Worm (Caenorhabditis elegans) whole organism, L4 larva: ENCODE results near the gene F07G6.10.
"Not testable (repeated sequence)": the region's sequence is repeated elsewhere in the genome, so short reads cannot be mapped to it uniquely, and the experiment has no call there.

Experiments used
- D1046.2 ChIP-seq: fragments of 200-800 bp; sonication (Bioruptor generic); IDR thresholded peaks from 2 replicates; pipeline ENCODE4 v1.3.6; 2022; ENCODE audit warnings: missing genetic modification characterization, missing compliant biosample characterization
- T20F7.1 ChIP-seq: fragments of 200-800 bp; sonication (Bioruptor generic); optimal IDR thresholded peaks from 2 replicates; lab custom pipeline; 2018; ENCODE audit warnings: mild to moderate bottlenecking, missing genetic modification characterization, missing compliant biosample characterization
- Y48G9A.11 ChIP-seq: fragments of 200-800 bp; sonication (Bioruptor generic); IDR thresholded peaks from 2 replicates; pipeline ENCODE4 v1.3.6; 2022; ENCODE audit warnings: missing genetic modification reagents, missing genetic modification characterization, missing compliant biosample characterization
- Y75B8A.6 ChIP-seq: fragments of 200-800 bp; sonication (Bioruptor generic); IDR thresholded peaks from 2 replicates; pipeline ENCODE4 v1.3.6; 2022; ENCODE audit warnings: missing genetic modification reagents, missing genetic modification characterization, missing compliant biosample characterization
- ZK546.5 ChIP-seq, 2 experiments: sonication (generic microtip); optimal IDR thresholded peaks; 2 replicates each; lab custom pipeline; 2017; ENCODE audit warnings: missing biosample characterization in 2 of 2, missing genetic modification characterization in 2 of 2
- ama-1 ChIP-seq: fragments of 150-350 bp; optimal IDR thresholded peaks from 2 replicates; lab custom pipeline; 2014; ENCODE audit warnings: inconsistent platforms, mixed read lengths
- attf-4 ChIP-seq: sonication (generic microtip); optimal IDR thresholded peaks from 3 replicates; lab custom pipeline; 2017; ENCODE audit warnings: missing biosample characterization, missing genetic modification characterization
- ceh-82 ChIP-seq: sonication (generic microtip); optimal IDR thresholded peaks from 2 replicates; lab custom pipeline; 2017; ENCODE audit warnings: missing biosample characterization, missing genetic modification characterization
- cey-2 ChIP-seq: sonication (generic microtip); optimal IDR thresholded peaks from 3 replicates; lab custom pipeline; 2017; ENCODE audit warnings: missing genetic modification characterization, mild to moderate bottlenecking, missing compliant biosample characterization, antibody characterized with exemption, borderline replicate concordance; ENCODE audit not compliant: insufficient read depth
- ctbp-1 ChIP-seq: fragments of 200-800 bp; sonication (Bioruptor generic); IDR thresholded peaks from 2 replicates; pipeline ENCODE4 v1.3.6; 2022; ENCODE audit warnings: missing genetic modification reagents, missing genetic modification characterization, missing compliant biosample characterization
- daf-12 ChIP-seq: fragments of 150-350 bp; optimal IDR thresholded peaks from 2 replicates; lab custom pipeline; 2014; ENCODE audit warnings: missing biosample characterization, missing genetic modification reagents, missing genetic modification characterization
- duxl-1 ChIP-seq: sonication (generic microtip); optimal IDR thresholded peaks from 2 replicates; lab custom pipeline; 2016; ENCODE audit warnings: mild to moderate bottlenecking, missing genetic modification characterization, moderate library complexity, missing compliant biosample characterization; ENCODE audit not compliant: poor library complexity
- dve-1 ChIP-seq: sonication (generic microtip); optimal IDR thresholded peaks from 2 replicates; lab custom pipeline; 2017; ENCODE audit warnings: antibody characterized with exemption, mild to moderate bottlenecking, missing genetic modification characterization, missing compliant biosample characterization; ENCODE audit not compliant: insufficient read depth
- hlh-30 ChIP-seq: sonication (generic microtip); optimal IDR thresholded peaks from 2 replicates; lab custom pipeline; 2017; ENCODE audit warnings: antibody characterized with exemption, mild to moderate bottlenecking, missing genetic modification characterization, missing compliant biosample characterization; ENCODE audit not compliant: insufficient read depth
- lin-13 ChIP-seq: fragments of 150-350 bp; optimal IDR thresholded peaks from 2 replicates; lab custom pipeline; 2014; ENCODE audit warnings: missing biosample characterization, missing genetic modification reagents, missing genetic modification characterization
- lin-15B ChIP-seq: fragments of 150-350 bp; sonication (generic microtip); optimal IDR thresholded peaks from 3 replicates; lab custom pipeline; 2014; ENCODE audit warnings: missing biosample characterization, missing genetic modification characterization
- lin-38 ChIP-seq: fragments of 200-800 bp; sonication (Bioruptor generic); IDR thresholded peaks from 2 replicates; pipeline ENCODE4 v1.3.6; 2022; ENCODE audit warnings: missing genetic modification reagents, missing genetic modification characterization, missing compliant biosample characterization
- lin-39 ChIP-seq: fragments of 150-350 bp; optimal IDR thresholded peaks from 2 replicates; lab custom pipeline; 2014; ENCODE audit warnings: missing biosample characterization, missing genetic modification reagents, missing genetic modification characterization
- mdl-1 ChIP-seq, 2 experiments: fragments of 150-350 bp in 1 of 2; sonication (generic microtip) in 1 of 2; optimal IDR thresholded peaks; 2 replicates each; lab custom pipeline; 2014 to 2017; ENCODE audit warnings: missing biosample characterization in 2 of 2, missing genetic modification characterization in 2 of 2
- mdt-29 ChIP-seq: fragments of 200-800 bp; sonication (Bioruptor generic); IDR thresholded peaks from 2 replicates; pipeline ENCODE4 v1.3.6; 2022; ENCODE audit warnings: missing genetic modification reagents, missing genetic modification characterization, missing compliant biosample characterization
- mep-1 ChIP-seq: fragments of 150-350 bp; sonication (generic microtip); optimal IDR thresholded peaks from 3 replicates; lab custom pipeline; 2014; ENCODE audit warnings: missing biosample characterization, missing genetic modification characterization
- mxl-2 ChIP-seq: fragments of 200-800 bp; sonication (Bioruptor generic); conservative IDR thresholded peaks from 2 replicates; pipeline ENCODE4 v1.3.6; 2022; ENCODE audit warnings: missing genetic modification reagents, missing genetic modification characterization, missing compliant biosample characterization
- nhr-28 ChIP-seq: fragments of 150-350 bp; optimal IDR thresholded peaks from 2 replicates; lab custom pipeline; 2014; ENCODE audit warnings: missing biosample characterization, missing genetic modification characterization
- nhr-6 ChIP-seq: fragments of 150-350 bp; optimal IDR thresholded peaks from 2 replicates; lab custom pipeline; 2014; ENCODE audit warnings: missing biosample characterization, missing genetic modification characterization
- nhr-77 ChIP-seq: fragments of 150-350 bp; optimal IDR thresholded peaks from 2 replicates; lab custom pipeline; 2014; ENCODE audit warnings: missing biosample characterization, missing genetic modification characterization
- php-3 ChIP-seq: fragments of 200-800 bp; sonication (Bioruptor generic); IDR thresholded peaks from 2 replicates; pipeline ENCODE4 v1.3.6; 2022; ENCODE audit warnings: missing genetic modification reagents, missing genetic modification characterization, missing compliant biosample characterization
- rbr-2 ChIP-seq: sonication (generic microtip); optimal IDR thresholded peaks from 2 replicates; lab custom pipeline; 2016; ENCODE audit warnings: missing genotype, missing genetic modification characterization, missing compliant biosample characterization
- set-16 ChIP-seq: fragments of 200-800 bp; sonication (Bioruptor generic); IDR thresholded peaks from 2 replicates; pipeline ENCODE4 v1.3.6; 2022; ENCODE audit warnings: missing genetic modification reagents, missing genetic modification characterization, missing compliant biosample characterization
- skn-1 ChIP-seq: fragments of 150-350 bp; optimal IDR thresholded peaks from 2 replicates; lab custom pipeline; 2014; ENCODE audit warnings: missing biosample characterization, missing genetic modification characterization
- snpc-4 ChIP-seq: fragments of 150-350 bp; optimal IDR thresholded peaks from 2 replicates; lab custom pipeline; 2014; ENCODE audit warnings: missing biosample characterization, missing genetic modification characterization
- spr-1 ChIP-seq: sonication (generic microtip); optimal IDR thresholded peaks from 2 replicates; lab custom pipeline; 2016; ENCODE audit warnings: mild to moderate bottlenecking, missing genetic modification characterization, missing compliant biosample characterization
- spr-3 ChIP-seq: fragments of 200-800 bp; sonication (Bioruptor generic); optimal IDR thresholded peaks from 2 replicates; lab custom pipeline; 2018; ENCODE audit warnings: mild to moderate bottlenecking, missing genetic modification characterization, missing compliant biosample characterization
- tag-97 ChIP-seq: fragments of 200-800 bp; sonication (Bioruptor generic); IDR thresholded peaks from 2 replicates; pipeline ENCODE4 v1.3.6; 2022; ENCODE audit warnings: missing genetic modification characterization, missing compliant biosample characterization
- vab-7 ChIP-seq: fragments of 200-800 bp; sonication (Bioruptor generic); IDR thresholded peaks from 2 replicates; pipeline ENCODE4 v1.3.6; 2022; ENCODE audit warnings: missing genetic modification reagents, missing genetic modification characterization, missing compliant biosample characterization

F07G6.10 gene

ce11 chrX:1727056-1727455, 10.7 kb upstream of the F07G6.10 start, which contains the start of gene F07G6.2:
TSS of gene F07G6.2 (plus strand) at chrX:1727356.
- TF ChIP-seq mxl-2 (GFP tag; lab: Robert Waterston, UW): no peak
- TF ChIP-seq nhr-6 (tag; lab: Kevin White, UChicago): no peak
- no peak for TF ChIP-seq lin-39 (tag; lab: Kevin White, UChicago)
- TF ChIP-seq ama-1: no peak
- TF ChIP-seq ZK546.5 (tag; optimal IDR thresholded peaks at IDR 0.05; lab: Kevin White, UChicago): no peak
- TF ChIP-seq vab-7: no peak
- no peak for TF ChIP-seq nhr-28 (tag; lab: Kevin White, UChicago)
- no peak for TF ChIP-seq spr-1 (tag; lab: Kevin White, UChicago)
- no peak for TF ChIP-seq daf-12 (tag; lab: Kevin White, UChicago)
- no peak for TF ChIP-seq rbr-2 (tag; lab: Kevin White, UChicago)
- TF ChIP-seq dve-1 (tag; lab: Kevin White, UChicago): no peak
- no peak for TF ChIP-seq hlh-30 (tag; lab: Kevin White, UChicago)
- TF ChIP-seq snpc-4: no peak
- no peak for TF ChIP-seq tag-97 (GFP tag; lab: Robert Waterston, UW)
- no peak for TF ChIP-seq T20F7.1 (GFP tag; lab: Kevin White, UChicago)
- TF ChIP-seq nhr-77: no peak
- TF ChIP-seq duxl-1 (tag; lab: Kevin White, UChicago): no peak
- no peak for TF ChIP-seq lin-38 (GFP tag; lab: Robert Waterston, UW)
- no peak for TF ChIP-seq skn-1 (tag; lab: Kevin White, UChicago)
- TF ChIP-seq ctbp-1 (GFP tag; lab: Robert Waterston, UW): no peak

DNA sequence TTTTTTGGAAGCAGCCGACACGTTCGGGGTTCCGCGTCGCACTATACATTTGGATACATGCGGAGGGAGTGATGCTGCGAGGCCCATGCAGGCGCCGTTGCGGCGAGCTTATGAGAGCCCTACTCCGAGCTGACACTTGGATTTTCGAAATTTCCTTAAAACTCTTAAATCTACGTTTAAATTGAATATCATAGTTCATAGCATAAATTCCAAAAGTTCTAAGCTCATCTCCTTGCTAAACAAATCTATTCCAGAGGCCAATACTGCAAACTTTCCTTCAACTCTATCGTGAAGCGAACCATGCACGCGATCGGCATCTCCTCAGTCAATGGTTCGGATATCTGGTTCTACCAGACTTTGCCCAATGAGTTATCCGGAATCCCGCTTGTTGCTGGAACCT, 8.1 kb upstream of the F07G6.10 start, which contains the start of gene dgn-3:
Gene dgn-3 (plus strand): TSS at position 301 of the 400 bp plus-strand sequence.
- TF ChIP-seq set-16 (GFP tag; lab: Robert Waterston, UW) (peak; percentile 44; the same call in 1 of the 2 replicates), spr-3 (GFP tag; lab: Kevin White, UChicago) (no peak)

DNA sequence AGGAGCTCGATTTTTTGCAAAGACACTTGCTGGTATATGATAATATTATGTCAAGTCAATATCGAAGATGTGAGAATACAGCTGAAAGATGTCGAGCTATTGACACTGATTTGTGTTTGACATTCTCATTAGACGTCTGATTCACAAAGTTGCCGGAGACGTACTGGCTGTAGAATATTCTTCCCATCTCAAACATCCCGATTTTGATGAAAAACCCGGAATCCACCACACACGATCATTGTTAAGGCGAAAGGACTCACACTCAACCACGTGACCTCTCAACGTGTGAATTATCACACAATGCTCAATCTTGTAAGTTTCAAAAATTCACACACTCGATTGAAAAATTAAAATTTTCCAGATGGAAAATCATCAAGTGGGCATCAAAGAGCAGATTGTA, 1.8 kb upstream of the F07G6.10 start, which contains the start of gene F07G6.12:
Gene F07G6.12 (plus strand): TSS at position 301 of the 400 bp plus-strand sequence.
- TF ChIP-seq spr-3 (GFP tag; lab: Kevin White, UChicago) (no peak), Y48G9A.11 (no peak), lin-15B (no peak), mdt-29 (GFP tag; lab: Robert Waterston, UW) (no peak), nhr-77 (no peak)

- not testable (repeated sequence) for TF ChIP-seq ceh-82; mdl-1 (tag; optimal IDR thresholded peaks at IDR 0.05; lab: Kevin White, UChicago); php-3
Measured at ce11 chrX:1742530-1742929, 4.8 kb downstream of the F07G6.10 start, which contains the start of gene Y75D11A.2. TSS of gene Y75D11A.2 (plus strand) at chrX:1742830.

DNA sequence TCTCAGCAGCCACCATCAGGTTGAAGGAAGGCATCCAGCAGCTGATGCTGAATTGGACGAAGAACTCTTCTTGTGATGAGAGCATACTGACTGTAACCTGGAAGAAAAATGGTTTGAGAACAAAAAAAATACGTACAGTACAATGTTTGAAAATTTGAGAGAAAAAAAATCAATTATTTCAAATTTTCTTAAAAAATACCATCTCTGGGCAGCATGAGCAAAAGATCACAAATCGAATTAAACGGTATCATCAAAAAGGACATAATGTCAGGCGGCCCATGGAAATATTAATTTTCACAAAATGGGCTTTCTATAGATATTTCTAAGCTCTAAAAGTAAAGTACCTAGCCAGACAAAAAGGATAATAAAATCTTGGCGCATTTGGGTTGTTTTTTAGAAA, 8.4 kb downstream of the F07G6.10 start, which contains the start of gene Y75D11A.3:
Gene Y75D11A.3 (minus strand): TSS at position 101 of the 400 bp plus-strand sequence.
- TF ChIP-seq Y75B8A.6; cey-2 (tag; lab: Kevin White, UChicago); attf-4 (tag; lab: Kevin White, UChicago): not testable (repeated sequence)

DNA sequence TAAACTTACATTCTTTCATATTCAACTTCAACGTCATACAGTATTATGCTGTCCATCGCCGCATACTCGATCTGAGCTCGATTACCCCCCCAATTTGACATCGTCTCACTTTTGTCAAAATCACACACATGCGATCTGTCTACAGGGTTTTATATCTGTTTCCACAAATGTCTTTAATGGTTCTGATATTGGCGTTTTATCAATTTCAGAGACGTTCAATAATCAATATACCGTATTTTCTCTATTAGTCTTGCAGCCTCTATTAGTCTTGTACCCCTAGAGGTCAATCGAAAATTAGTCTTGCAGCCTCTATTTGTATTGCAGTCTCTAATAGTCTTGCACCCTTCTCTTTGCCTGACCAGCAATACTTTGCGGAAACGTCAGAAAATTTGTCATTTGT, 10.8 kb downstream of the F07G6.10 start, which contains the start of gene Y75D11A.6:
Gene Y75D11A.6 (minus strand): TSS at position 101 of the 400 bp plus-strand sequence.
- not testable (repeated sequence) for TF ChIP-seq lin-13 (GFP tag; lab: Kevin White, UChicago); mep-1; D1046.2
